Fruit fly (Drosophila melanogaster) whole organism, embryonic: ENCODE measurements around the gene 5-HT7.

Experiments
- Blimp-1 ChIP-seq: fragments of 200-800 bp; sonication (Bioruptor generic); optimal IDR thresholded peaks from 3 replicates; lab custom pipeline; 2018; ENCODE audit warnings: missing biosample characterization, missing genetic modification characterization, mild to moderate bottlenecking, moderate library complexity, missing genetic modification reagents
- CG17361 ChIP-seq: fragments of 200-800 bp; sonication (Bioruptor generic); IDR thresholded peaks from 3 replicates; pipeline ENCODE4 v1.3.6; 2022; ENCODE audit warnings: missing biosample characterization, missing genetic modification characterization
- E2f1 ChIP-seq: fragments of 200-800 bp; sonication (Bioruptor generic); IDR thresholded peaks from 2 replicates; pipeline ENCODE4 v1.3.6; 2022; ENCODE audit warnings: missing biosample characterization, missing genetic modification characterization
- Lpt ChIP-seq: fragments of >200 bp; optimal IDR thresholded peaks from 2 replicates; lab custom pipeline; 2018; ENCODE audit warnings: missing biosample characterization, missing genetic modification characterization
- Xbp1 ChIP-seq: fragments of 200-800 bp; sonication (Bioruptor generic); optimal IDR thresholded peaks from 3 replicates; lab custom pipeline; 2016; ENCODE audit warnings: missing biosample characterization, mild to moderate bottlenecking, missing genetic modification characterization
- jigr1 ChIP-seq: fragments of 200-800 bp; sonication (Bioruptor generic); IDR thresholded peaks from 3 replicates; pipeline ENCODE4 v1.3.6; 2022; ENCODE audit warnings: missing biosample characterization, missing genetic modification characterization
- nau ChIP-seq: fragments of 200-800 bp; sonication (Bioruptor generic); optimal IDR thresholded peaks from 3 replicates; lab custom pipeline; 2017; ENCODE audit warnings: missing biosample characterization, mild to moderate bottlenecking, missing genetic modification characterization, missing genetic modification reagents
- pros ChIP-seq: fragments of 200-800 bp; sonication (Bioruptor generic); optimal IDR thresholded peaks from 3 replicates; lab custom pipeline; 2019; ENCODE audit warnings: missing biosample characterization, mild to moderate bottlenecking, missing genetic modification characterization, moderate library complexity
- sc ChIP-seq, 3 experiments: fragments of >200 bp in 2 of 3; fragments of 200-800 bp in 1 of 3; sonication (Bioruptor generic) in 1 of 3; optimal IDR thresholded peaks; 2 replicates in 2 of 3; 3 replicates in 1 of 3; lab custom pipeline; 2017; ENCODE audit warnings: mild to moderate bottlenecking in 1 of 3, missing biosample characterization in 1 of 3, missing genetic modification characterization in 1 of 3, missing genetic modification reagents in 1 of 3
- unpg ChIP-seq: fragments of 200-800 bp; sonication (Bioruptor generic); optimal IDR thresholded peaks from 3 replicates; lab custom pipeline; 2018; ENCODE audit warnings: missing biosample characterization, mild to moderate bottlenecking, missing genetic modification characterization, moderate library complexity

dm6 chr3R:30964220-30964619, 52.5 kb downstream of the 5-HT7 start, which contains the start of gene Ctr1C:
- TF ChIP-seq CG17361 (no peak), pros (no peak), Xbp1 (GFP tag; lab: Kevin White, UChicago) (no peak), sc (optimal IDR thresholded peaks at IDR 0.05; lab: Kevin White, UChicago) (no peak), sc (GFP tag; optimal IDR thresholded peaks at IDR 0.05; lab: Kevin White, UChicago) (no peak), unpg (GFP tag; lab: Kevin White, UChicago) (no peak), Blimp-1 (GFP tag; lab: Kevin White, UChicago) (no peak), nau (GFP tag; lab: Kevin White, UChicago) (no peak), E2f1 (GFP tag; lab: Robert Waterston, UW) (no peak), jigr1 (GFP tag; lab: Robert Waterston, UW) (no peak), Lpt (GFP tag; lab: Kevin White, UChicago) (no peak)
